Fruit fly (Drosophila melanogaster) whole organism, pupa: ENCODE measurements around the gene CG15152.

Source experiments
- CG10348 ChIP-seq: fragments of 200-800 bp; sonication (Bioruptor generic); IDR thresholded peaks from 2 replicates; pipeline ENCODE4 v1.3.6; 2022; ENCODE audit warnings: missing biosample characterization, missing genetic modification characterization
- CG12605 ChIP-seq: fragments of 200-800 bp; sonication (Bioruptor generic); IDR thresholded peaks from 2 replicates; pipeline ENCODE4 v1.3.6; 2022; ENCODE audit warnings: missing biosample characterization, missing genetic modification characterization
- CG13204 ChIP-seq: fragments of 200-800 bp; sonication (Bioruptor generic); optimal IDR thresholded peaks from 2 replicates; lab custom pipeline; 2018; ENCODE audit warnings: missing biosample characterization, mild to moderate bottlenecking, missing genetic modification characterization, moderate library complexity
- CG14655 ChIP-seq: fragments of 200-800 bp; sonication (Bioruptor generic); optimal IDR thresholded peaks from 3 replicates; lab custom pipeline; 2017; ENCODE audit warnings: mild to moderate bottlenecking, missing biosample characterization, missing genetic modification reagents, missing genetic modification characterization
- CG15710 ChIP-seq: fragments of 200-800 bp; sonication (Bioruptor generic); optimal IDR thresholded peaks from 2 replicates; lab custom pipeline; 2018; ENCODE audit warnings: missing biosample characterization, mild to moderate bottlenecking, missing genetic modification characterization, moderate library complexity
- CG17806 ChIP-seq: fragments of 200-800 bp; sonication (Bioruptor generic); optimal IDR thresholded peaks from 2 replicates; lab custom pipeline; 2018; ENCODE audit warnings: missing biosample characterization, mild to moderate bottlenecking, missing genetic modification characterization, moderate library complexity
- CG32121 ChIP-seq: fragments of 200-800 bp; sonication (Bioruptor generic); IDR thresholded peaks from 2 replicates; pipeline ENCODE4 v1.3.6; 2022; ENCODE audit warnings: missing biosample characterization, missing genetic modification characterization
- CG34367 ChIP-seq: fragments of 200-800 bp; sonication (Bioruptor generic); optimal IDR thresholded peaks from 2 replicates; lab custom pipeline; 2018; ENCODE audit warnings: missing biosample characterization, mild to moderate bottlenecking, missing genetic modification characterization
- CG4496 ChIP-seq: fragments of 200-800 bp; sonication (Bioruptor generic); IDR thresholded peaks from 3 replicates; pipeline ENCODE4 v1.3.6; 2022; ENCODE audit warnings: missing biosample characterization, missing genetic modification characterization
- CG8159 ChIP-seq: fragments of 200-800 bp; sonication (Bioruptor generic); optimal IDR thresholded peaks from 3 replicates; lab custom pipeline; 2018; ENCODE audit warnings: missing biosample characterization, mild to moderate bottlenecking, missing genetic modification characterization, moderate library complexity
- CG8301 ChIP-seq: fragments of 200-800 bp; sonication (Bioruptor generic); optimal IDR thresholded peaks from 2 replicates; lab custom pipeline; 2018; ENCODE audit warnings: missing biosample characterization, mild to moderate bottlenecking, missing genetic modification characterization
- CG9948 ChIP-seq: fragments of 200-800 bp; sonication (Bioruptor generic); optimal IDR thresholded peaks from 2 replicates; lab custom pipeline; 2018; ENCODE audit warnings: missing biosample characterization, mild to moderate bottlenecking, missing genetic modification characterization, moderate library complexity
- D1 ChIP-seq: fragments of 200-800 bp; sonication (Bioruptor generic); optimal IDR thresholded peaks from 2 replicates; lab custom pipeline; 2018; ENCODE audit warnings: missing biosample characterization, mild to moderate bottlenecking, missing genetic modification characterization, moderate library complexity
- EcR ChIP-seq: fragments of 200-800 bp; sonication (Bioruptor generic); optimal IDR thresholded peaks from 3 replicates; lab custom pipeline; 2019; ENCODE audit warnings: missing biosample characterization, missing genetic modification characterization, mild to moderate bottlenecking, moderate library complexity, missing genetic modification reagents
- Ets98B ChIP-seq: fragments of 200-800 bp; sonication (Bioruptor generic); IDR thresholded peaks from 2 replicates; pipeline ENCODE4 v1.3.6; 2022; ENCODE audit warnings: missing biosample characterization, missing genetic modification characterization
- Pif1A ChIP-seq: fragments of 200-800 bp; sonication (Bioruptor generic); optimal IDR thresholded peaks from 3 replicates; lab custom pipeline; 2016; ENCODE audit warnings: missing biosample characterization, missing genetic modification characterization
- Pif1B ChIP-seq: fragments of 200-800 bp; sonication (Bioruptor generic); optimal IDR thresholded peaks from 3 replicates; lab custom pipeline; 2016; ENCODE audit warnings: missing biosample characterization, missing genetic modification characterization
- Snoo ChIP-seq: fragments of 200-800 bp; sonication (Bioruptor generic); optimal IDR thresholded peaks from 3 replicates; lab custom pipeline; 2017; ENCODE audit warnings: missing biosample characterization, mild to moderate bottlenecking, missing genetic modification characterization, inconsistent platforms
- fd96Ca ChIP-seq: fragments of 200-800 bp; sonication (Bioruptor generic); IDR thresholded peaks from 3 replicates; pipeline ENCODE4 v1.3.6; 2022; ENCODE audit warnings: missing biosample characterization, missing genetic modification characterization
- gl ChIP-seq: fragments of 200-800 bp; sonication (Bioruptor generic); optimal IDR thresholded peaks from 2 replicates; lab custom pipeline; 2018; ENCODE audit warnings: missing biosample characterization, mild to moderate bottlenecking, missing genetic modification characterization
- rn ChIP-seq: fragments of 200-800 bp; sonication (Bioruptor generic); IDR thresholded peaks from 2 replicates; pipeline ENCODE4 v1.3.6; 2022; ENCODE audit warnings: missing biosample characterization, missing genetic modification characterization

The CG15152 gene

dm6 chr2L:18113079-18113478 lies 1.3 kb upstream of the CG15152 start, which contains the start of gene CG44476:
Gene CG44476 (minus strand): TSS chr2L:18113179.
- no peak for TF ChIP-seq CG10348
- no peak for TF ChIP-seq Pif1B (GFP tag; lab: Kevin White, UChicago)

DNA sequence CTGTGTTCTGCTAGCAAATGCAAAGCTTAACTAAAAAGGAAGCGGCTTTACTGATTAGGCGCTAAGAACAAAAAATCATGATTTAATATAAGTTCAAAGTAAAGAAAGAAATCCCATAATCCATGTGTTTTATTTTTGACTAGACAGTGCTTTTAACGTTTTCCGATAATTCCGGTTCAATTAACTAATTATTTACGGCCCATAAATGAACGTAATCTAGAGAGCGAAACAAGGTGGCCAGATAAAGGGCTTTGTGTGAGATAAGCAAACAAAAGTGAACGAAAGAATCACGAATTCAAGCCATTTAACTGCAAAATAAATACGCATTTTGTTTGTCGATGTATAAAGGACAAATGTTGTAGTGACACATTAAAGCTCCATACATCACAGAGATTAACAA lies 757 bp downstream of the CG15152 start:
- no peak for TF ChIP-seq fd96Ca
- no peak for TF ChIP-seq Ets98B
- TF ChIP-seq CG12605 (GFP tag; lab: Robert Waterston, UW) = no peak
- TF ChIP-seq gl (tag; lab: Kevin White, UChicago) = no peak
- TF ChIP-seq CG10348 = no peak
- no peak for TF ChIP-seq CG9948 (tag; lab: Kevin White, UChicago)
- no peak for TF ChIP-seq CG32121 (GFP tag; lab: Robert Waterston, UW)
- no peak for TF ChIP-seq CG4496 (GFP tag; lab: Robert Waterston, UW)
- TF ChIP-seq CG15710 (tag; lab: Kevin White, UChicago) = no peak
- no peak for TF ChIP-seq CG17806 (tag; lab: Kevin White, UChicago)

DNA sequence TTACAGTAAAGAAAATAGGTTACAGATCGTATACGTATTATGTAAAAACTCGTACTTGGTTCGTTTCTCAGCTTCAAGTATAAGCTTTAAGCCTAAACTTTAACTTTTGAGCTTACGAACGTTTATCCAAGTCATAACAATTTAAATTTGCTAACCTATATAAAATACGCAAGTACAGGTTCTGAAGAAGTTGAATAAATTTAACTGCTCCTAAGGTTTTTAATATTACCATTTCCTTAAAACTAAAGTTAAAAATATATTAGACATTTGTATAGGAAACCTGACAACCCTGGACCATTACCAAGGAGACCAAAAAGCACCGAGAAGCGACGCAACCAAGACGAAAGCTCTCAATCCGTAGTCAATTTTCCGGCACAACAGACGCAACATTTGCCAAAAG lies 5.3 kb downstream of the CG15152 start, which contains the start of gene CG5758:
CG5758 (plus strand) TSS at position 353 of the 400 bp plus-strand sequence.
- TF ChIP-seq Pif1B (GFP tag; lab: Kevin White, UChicago) (peak; percentile 8), gl (tag; lab: Kevin White, UChicago) (no peak), CG12605 (GFP tag; lab: Robert Waterston, UW) (no peak), CG13204 (no peak), CG34367 (tag; lab: Kevin White, UChicago) (no peak), CG8159 (tag; lab: Kevin White, UChicago) (peak; percentile 16), Ets98B (peak; percentile 44; the same call in 1 of the 2 replicates), rn (GFP tag; lab: Robert Waterston, UW) (no peak), CG9948 (tag; lab: Kevin White, UChicago) (no peak), Snoo (no peak), Pif1A (GFP tag; lab: Kevin White, UChicago) (peak; percentile 40), CG32121 (GFP tag; lab: Robert Waterston, UW) (no peak), CG8301 (tag; lab: Kevin White, UChicago) (no peak), fd96Ca (no peak)

- TF ChIP-seq gl (tag; lab: Kevin White, UChicago) (peak; percentile 94), Pif1A (GFP tag; lab: Kevin White, UChicago) (peak; percentile 98), fd96Ca (peak; percentile 98), CG13204 (peak; percentile 91), CG15710 (tag; lab: Kevin White, UChicago) (peak; percentile 98), CG17806 (tag; lab: Kevin White, UChicago) (peak; percentile 98), CG8301 (tag; lab: Kevin White, UChicago) (peak; percentile 97), CG14655 (GFP tag; lab: Kevin White, UChicago) (peak; percentile 98), D1 (tag; lab: Kevin White, UChicago) (peak; percentile 96), CG4496 (GFP tag; lab: Robert Waterston, UW) (peak; percentile 98), CG34367 (tag; lab: Kevin White, UChicago) (peak; percentile 95), CG8159 (tag; lab: Kevin White, UChicago) (peak; percentile 97), CG32121 (GFP tag; lab: Robert Waterston, UW) (peak; percentile 96), CG10348 (peak; percentile 81), Pif1B (GFP tag; lab: Kevin White, UChicago) (peak; percentile 97), Snoo (peak; percentile 94), Ets98B (peak; percentile 97), EcR (peak; percentile 75), CG12605 (GFP tag; lab: Robert Waterston, UW) (peak; percentile 95), CG9948 (tag; lab: Kevin White, UChicago) (peak; percentile 97), rn (GFP tag; lab: Robert Waterston, UW) (no peak; the same call in none of the 2 replicates)
- TF ChIP-seq, all 21 proteins: peak for 20
Measured at dm6 chr2L:18121367-18122230, 7.3 kb downstream of the CG15152 start.

dm6 chr2L:18122231-18122551 lies 7.8 kb downstream of the CG15152 start:
- TF ChIP-seq CG12605 (GFP tag; lab: Robert Waterston, UW) (no peak), CG9948 (tag; lab: Kevin White, UChicago) (peak; percentile 81), CG32121 (GFP tag; lab: Robert Waterston, UW) (peak; percentile 19; the same call in 1 of the 2 replicates), Pif1B (GFP tag; lab: Kevin White, UChicago) (peak; percentile 39), CG17806 (tag; lab: Kevin White, UChicago) (peak; percentile 73), CG4496 (GFP tag; lab: Robert Waterston, UW) (0 out of 3 replicates have a peak, but pooled peaks have one; percentile 6), EcR (peak; percentile 12), CG10348 (peak; percentile 37; the same call in 1 of the 2 replicates), CG15710 (tag; lab: Kevin White, UChicago) (peak; percentile 71), fd96Ca (peak; percentile 44; the same call in 2 of the 3 replicates), CG14655 (GFP tag; lab: Kevin White, UChicago) (peak; percentile 79), CG13204 (no peak), Ets98B (no peak), D1 (tag; lab: Kevin White, UChicago) (no peak), rn (GFP tag; lab: Robert Waterston, UW) (no peak), CG8159 (tag; lab: Kevin White, UChicago) (peak; percentile 81), Pif1A (GFP tag; lab: Kevin White, UChicago) (peak; percentile 10), Snoo (no peak), CG8301 (tag; lab: Kevin White, UChicago) (peak; percentile 77), CG34367 (tag; lab: Kevin White, UChicago) (peak; percentile 81), gl (tag; lab: Kevin White, UChicago) (no peak)
